Fruit fly (Drosophila melanogaster) whole organism, embryonic: ENCODE measurements around the gene SP555.

Experiments used
- CG10274 ChIP-seq: fragments of 200-800 bp; sonication (Bioruptor generic); optimal IDR thresholded peaks from 3 replicates; lab custom pipeline; 2017; ENCODE audit warnings: missing biosample characterization, mild to moderate bottlenecking, missing genetic modification characterization
- CG11696 ChIP-seq: fragments of 200-800 bp; sonication (Bioruptor generic); IDR thresholded peaks from 2 replicates; pipeline ENCODE4 v1.3.6; 2022; ENCODE audit warnings: missing biosample characterization, missing genetic modification characterization
- CG12391 ChIP-seq: fragments of 200-800 bp; sonication (Bioruptor generic); optimal IDR thresholded peaks from 3 replicates; lab custom pipeline; 2018; ENCODE audit warnings: missing biosample characterization, mild to moderate bottlenecking, missing genetic modification characterization, moderate library complexity
- CG14860 ChIP-seq: fragments of 200-800 bp; sonication (Bioruptor generic); IDR thresholded peaks from 3 replicates; pipeline ENCODE4 v1.3.6; 2022; ENCODE audit warnings: missing biosample characterization, missing genetic modification characterization; ENCODE audit not compliant: partially characterized antibody
- CG15514 ChIP-seq: fragments of 200-800 bp; sonication (Bioruptor generic); optimal IDR thresholded peaks from 3 replicates; lab custom pipeline; 2017; ENCODE audit warnings: missing biosample characterization, missing genetic modification characterization, mild to moderate bottlenecking, moderate library complexity, missing genetic modification reagents
- CG1832 ChIP-seq: fragments of 200-800 bp; sonication (Bioruptor generic); optimal IDR thresholded peaks from 2 replicates; lab custom pipeline; 2017; ENCODE audit warnings: missing biosample characterization, mild to moderate bottlenecking, missing genetic modification characterization, inconsistent platforms
- CG18764 ChIP-seq: fragments of 200-800 bp; sonication (Bioruptor generic); optimal IDR thresholded peaks from 3 replicates; lab custom pipeline; 2016; ENCODE audit warnings: missing biosample characterization, missing genetic modification characterization
- CG34376 ChIP-seq: fragments of 200-800 bp; sonication (Bioruptor generic); optimal IDR thresholded peaks from 2 replicates; lab custom pipeline; 2018; ENCODE audit warnings: missing biosample characterization, mild to moderate bottlenecking, missing genetic modification characterization
- CG3995 ChIP-seq: fragments of 200-800 bp; sonication (Bioruptor generic); optimal IDR thresholded peaks from 3 replicates; lab custom pipeline; 2016; ENCODE audit warnings: missing biosample characterization, missing genetic modification characterization
- CG42726 ChIP-seq: fragments of 200-800 bp; sonication (Bioruptor generic); IDR thresholded peaks from 2 replicates; pipeline ENCODE4 v1.3.6; 2022; ENCODE audit warnings: missing biosample characterization, missing genetic modification characterization; ENCODE audit not compliant: partially characterized antibody
- CG4404 ChIP-seq: fragments of 200-800 bp; sonication (Bioruptor generic); IDR thresholded peaks from 2 replicates; pipeline ENCODE4 v1.3.6; 2022; ENCODE audit warnings: missing biosample characterization, missing genetic modification characterization
- CG7556 ChIP-seq: fragments of 200-800 bp; sonication (Bioruptor generic); optimal IDR thresholded peaks from 2 replicates; lab custom pipeline; 2017; ENCODE audit warnings: missing biosample characterization, mild to moderate bottlenecking, missing genetic modification characterization
- CG7987 ChIP-seq: fragments of 200-800 bp; sonication (Bioruptor generic); optimal IDR thresholded peaks from 2 replicates; lab custom pipeline; 2018; ENCODE audit warnings: missing biosample characterization, mild to moderate bottlenecking, missing genetic modification characterization, moderate library complexity
- CG9215 ChIP-seq: fragments of 200-800 bp; sonication (Bioruptor generic); IDR thresholded peaks from 2 replicates; pipeline ENCODE4 v1.3.6; 2022; ENCODE audit warnings: missing biosample characterization, missing genetic modification characterization
- CG9609 ChIP-seq: fragments of 200-800 bp; sonication (Bioruptor generic); optimal IDR thresholded peaks from 3 replicates; lab custom pipeline; 2016; ENCODE audit warnings: missing biosample characterization, missing genetic modification characterization
- CG9727 ChIP-seq: fragments of 200-800 bp; sonication (Bioruptor generic); optimal IDR thresholded peaks from 3 replicates; lab custom pipeline; 2017; ENCODE audit warnings: missing biosample characterization, mild to moderate bottlenecking, missing genetic modification characterization
- D ChIP-seq, 2 experiments: fragments of 200-800 bp in 1 of 2; fragments of >200 bp in 1 of 2; sonication (Bioruptor generic) in 1 of 2; optimal IDR thresholded peaks; 2 replicates in 1 of 2; 3 replicates in 1 of 2; lab custom pipeline; 2017; ENCODE audit warnings: mild to moderate bottlenecking in 1 of 2, missing biosample characterization in 1 of 2, missing genetic modification characterization in 1 of 2, missing genetic modification reagents in 1 of 2
- Dip2 ChIP-seq: fragments of 200-800 bp; sonication (Bioruptor generic); IDR thresholded peaks from 2 replicates; pipeline ENCODE4 v1.3.6; 2022; ENCODE audit warnings: missing biosample characterization, missing genetic modification characterization
- Doc2 ChIP-seq: fragments of 200-800 bp; sonication (Bioruptor generic); IDR thresholded peaks from 2 replicates; pipeline ENCODE4 v1.3.6; 2022; ENCODE audit warnings: missing biosample characterization, missing genetic modification characterization
- Eip74EF ChIP-seq, 2 experiments: fragments of 200-800 bp in 1 of 2; fragments of >200 bp in 1 of 2; sonication (Bioruptor generic) in 1 of 2; optimal IDR thresholded peaks; 2 replicates each; lab custom pipeline; 2017 to 2019; ENCODE audit warnings: missing biosample characterization in 2 of 2, missing genetic modification characterization in 2 of 2, mild to moderate bottlenecking in 1 of 2, moderate library complexity in 1 of 2
- Elba2 ChIP-seq: fragments of 200-800 bp; sonication (Bioruptor generic); optimal IDR thresholded peaks from 3 replicates; lab custom pipeline; 2016; ENCODE audit warnings: missing biosample characterization, missing genetic modification characterization
- HLH54F ChIP-seq: fragments of 200-800 bp; sonication (Bioruptor generic); optimal IDR thresholded peaks from 3 replicates; lab custom pipeline; 2016; ENCODE audit warnings: missing biosample characterization, missing genetic modification characterization
- Hey ChIP-seq: fragments of 200-800 bp; sonication (Bioruptor generic); optimal IDR thresholded peaks from 3 replicates; lab custom pipeline; 2018; ENCODE audit warnings: missing biosample characterization, mild to moderate bottlenecking, missing genetic modification characterization
- Poxn ChIP-seq: fragments of 200-800 bp; sonication (Bioruptor generic); IDR thresholded peaks from 2 replicates; pipeline ENCODE4 v1.3.6; 2022; ENCODE audit warnings: missing biosample characterization, missing genetic modification characterization
- Ptx1 ChIP-seq: fragments of 200-800 bp; sonication (Bioruptor generic); IDR thresholded peaks from 2 replicates; pipeline ENCODE4 v1.3.6; 2022; ENCODE audit warnings: missing biosample characterization, missing genetic modification characterization
- Sry-β ChIP-seq: fragments of 200-800 bp; sonication (Bioruptor generic); optimal IDR thresholded peaks from 2 replicates; lab custom pipeline; 2018; ENCODE audit warnings: missing biosample characterization, mild to moderate bottlenecking, missing genetic modification characterization, moderate library complexity
- cas ChIP-seq: fragments of 200-800 bp; sonication (Bioruptor generic); IDR thresholded peaks from 2 replicates; pipeline ENCODE4 v1.3.6; 2022; ENCODE audit warnings: missing biosample characterization, missing genetic modification characterization
- chif ChIP-seq, 2 experiments: fragments of 200-800 bp; sonication (Bioruptor generic); optimal IDR thresholded peaks; 3 replicates each; lab custom pipeline; 2016; ENCODE audit warnings: missing biosample characterization in 2 of 2, missing genetic modification characterization in 2 of 2
- dmrt11E ChIP-seq: fragments of 200-800 bp; sonication (Bioruptor generic); optimal IDR thresholded peaks from 3 replicates; lab custom pipeline; 2018; ENCODE audit warnings: missing biosample characterization, mild to moderate bottlenecking, missing genetic modification characterization, moderate library complexity
- fd102C ChIP-seq: fragments of 200-800 bp; sonication (Bioruptor generic); optimal IDR thresholded peaks from 2 replicates; lab custom pipeline; 2018; ENCODE audit warnings: missing biosample characterization, mild to moderate bottlenecking, missing genetic modification characterization, moderate library complexity
- fd64A ChIP-seq: fragments of 200-800 bp; sonication (Bioruptor generic); optimal IDR thresholded peaks from 3 replicates; lab custom pipeline; 2018; ENCODE audit warnings: missing biosample characterization, mild to moderate bottlenecking, missing genetic modification characterization
- fd96Cb ChIP-seq: fragments of 200-800 bp; sonication (Bioruptor generic); optimal IDR thresholded peaks from 2 replicates; lab custom pipeline; 2018; ENCODE audit warnings: missing biosample characterization, mild to moderate bottlenecking, missing genetic modification characterization, moderate library complexity
- grau ChIP-seq: fragments of 200-800 bp; optimal IDR thresholded peaks from 3 replicates; lab custom pipeline; 2019; ENCODE audit warnings: missing biosample characterization, mild to moderate bottlenecking, missing genetic modification characterization, moderate library complexity
- gro ChIP-seq: fragments of 200-800 bp; sonication (Bioruptor generic); optimal IDR thresholded peaks from 2 replicates; lab custom pipeline; 2016; ENCODE audit warnings: missing biosample characterization, missing genetic modification characterization
- inv ChIP-seq: fragments of 200-800 bp; sonication (Bioruptor generic); IDR thresholded peaks from 2 replicates; pipeline ENCODE4 v1.3.6; 2022; ENCODE audit warnings: missing biosample characterization, missing genetic modification characterization; ENCODE audit not compliant: partially characterized antibody
- nerfin-1 ChIP-seq: fragments of 200-800 bp; sonication (Bioruptor generic); optimal IDR thresholded peaks from 3 replicates; lab custom pipeline; 2019; ENCODE audit warnings: missing biosample characterization, mild to moderate bottlenecking, missing genetic modification characterization, moderate library complexity
- nom ChIP-seq: fragments of 200-800 bp; sonication (Bioruptor generic); optimal IDR thresholded peaks from 2 replicates; lab custom pipeline; 2017; ENCODE audit warnings: missing biosample characterization, missing genetic modification characterization, mild to moderate bottlenecking, moderate library complexity, missing genetic modification reagents
- pan ChIP-seq, 4 experiments: fragments of >200 bp in 3 of 4; fragments of 200-800 bp in 1 of 4; sonication (Bioruptor generic) in 1 of 4; optimal IDR thresholded peaks in 3 of 4; IDR thresholded peaks in 1 of 4; 2 replicates each; pipeline versions ENCODE4 v1.3.6 to Lab custom; 2017 to 2022; ENCODE audit warnings: missing biosample characterization in 2 of 4, missing genetic modification characterization in 2 of 4, mixed read lengths in 1 of 4
- pho ChIP-seq: fragments of 200-800 bp; sonication (Bioruptor generic); optimal IDR thresholded peaks from 2 replicates; lab custom pipeline; 2016; ENCODE audit warnings: missing biosample characterization, missing genetic modification characterization
- pita ChIP-seq: fragments of 200-800 bp; sonication (Bioruptor generic); optimal IDR thresholded peaks from 2 replicates; lab custom pipeline; 2017; ENCODE audit warnings: missing biosample characterization, mild to moderate bottlenecking, missing genetic modification characterization
- pum ChIP-seq: fragments of 200-800 bp; sonication (Bioruptor generic); optimal IDR thresholded peaks from 2 replicates; lab custom pipeline; 2016; ENCODE audit warnings: missing biosample characterization, missing genetic modification characterization
- pzg ChIP-seq: fragments of 200-800 bp; sonication (Bioruptor generic); optimal IDR thresholded peaks from 3 replicates; lab custom pipeline; 2018; ENCODE audit warnings: missing biosample characterization, mild to moderate bottlenecking, missing genetic modification characterization, moderate library complexity
- sens-2 ChIP-seq: fragments of 200-800 bp; sonication (Bioruptor generic); IDR thresholded peaks from 2 replicates; pipeline ENCODE4 v1.3.6; 2022; ENCODE audit warnings: missing biosample characterization, missing genetic modification characterization
- ssp ChIP-seq: fragments of 200-800 bp; sonication (Bioruptor generic); IDR thresholded peaks from 2 replicates; pipeline ENCODE4 v1.3.6; 2022; ENCODE audit warnings: missing biosample characterization, missing genetic modification characterization
- tin ChIP-seq: fragments of 200-800 bp; sonication (Bioruptor generic); optimal IDR thresholded peaks from 3 replicates; lab custom pipeline; 2016; ENCODE audit warnings: missing biosample characterization, missing genetic modification characterization
- ttk ChIP-seq: fragments of 200-800 bp; sonication (Bioruptor generic); IDR thresholded peaks from 2 replicates; pipeline ENCODE4 v2.1.2; 2022; ENCODE audit warnings: missing biosample characterization, missing genetic modification characterization
- unc-4 ChIP-seq: fragments of 200-800 bp; sonication (Bioruptor generic); IDR thresholded peaks from 2 replicates; pipeline ENCODE4 v1.3.6; 2022; ENCODE audit warnings: missing biosample characterization, missing genetic modification characterization; ENCODE audit not compliant: partially characterized antibody
- usp ChIP-seq: fragments of >200 bp; optimal IDR thresholded peaks from 2 replicates; lab custom pipeline; 2017; ENCODE audit warnings: missing biosample characterization, missing genetic modification characterization

The SP555 gene

dm6 chr2L:4999389-5000032 is 38.0 kb upstream of the SP555 start (continued):
- TF ChIP-seq D (optimal IDR thresholded peaks at IDR 0.05; lab: Kevin White, UChicago): no peak
- TF ChIP-seq D (GFP tag; optimal IDR thresholded peaks at IDR 0.05; lab: Kevin White, UChicago): peak; percentile 41
- peak; percentile 76 for TF ChIP-seq fd96Cb
- no peak for TF ChIP-seq usp (GFP tag; lab: Kevin White, UChicago)
- no peak for TF ChIP-seq unc-4
- TF ChIP-seq fd102C (GFP tag; lab: Kevin White, UChicago): no peak
- TF ChIP-seq CG4404 (GFP tag; lab: Robert Waterston, UW): peak; percentile 78
- TF ChIP-seq CG7987 (GFP tag; lab: Kevin White, UChicago): no peak
- TF ChIP-seq CG9609 (GFP tag; lab: Kevin White, UChicago): peak; percentile 28
- peak; percentile 27 for TF ChIP-seq CG7556 (GFP tag; lab: Kevin White, UChicago)
- TF ChIP-seq inv: no peak
- TF ChIP-seq Poxn (GFP tag; lab: Robert Waterston, UW): no peak
- TF ChIP-seq CG14860: no peak
- TF ChIP-seq ttk (GFP tag; lab: Robert Waterston, UW): peak; percentile 72; the same call in 1 of the 2 replicates
- no peak for TF ChIP-seq Elba2 (GFP tag; lab: Kevin White, UChicago)
- no peak for TF ChIP-seq Doc2 (GFP tag; lab: Robert Waterston, UW)
- TF ChIP-seq pho: peak; percentile 2
- no peak for TF ChIP-seq Sry-β (GFP tag; lab: Kevin White, UChicago)
- TF ChIP-seq nerfin-1 (tag; lab: Kevin White, UChicago): peak; percentile 4
- peak; percentile 69 for TF ChIP-seq tin (GFP tag; lab: Kevin White, UChicago)
- TF ChIP-seq CG12391: peak; percentile 60
- TF ChIP-seq grau: peak; percentile 95
- TF ChIP-seq Eip74EF (GFP tag; optimal IDR thresholded peaks at IDR 0.05; lab: Kevin White, UChicago): no peak
- no peak for TF ChIP-seq pan (optimal IDR thresholded peaks at IDR 0.05; lab: Kevin White, UChicago)
- peak in 1 of 2 experiments; percentile 73 for TF ChIP-seq pan (GFP tag; optimal IDR thresholded peaks at IDR 0.05 in 1 of 2, IDR thresholded peaks at IDR 0.05 in 1 of 2)
- TF ChIP-seq pum (GFP tag; lab: Kevin White, UChicago): peak; percentile 43
- TF ChIP-seq CG18764 (GFP tag; lab: Kevin White, UChicago): peak; percentile 42
- TF ChIP-seq cas (GFP tag; lab: Robert Waterston, UW): no peak
- peak; percentile 38; the same call in 1 of the 2 replicates for TF ChIP-seq sens-2 (GFP tag; lab: Robert Waterston, UW)
- peak; percentile 28 for TF ChIP-seq CG10274
- TF ChIP-seq CG3995 (GFP tag; lab: Kevin White, UChicago): peak; percentile 40
- TF ChIP-seq pzg: no peak
- no peak for TF ChIP-seq nom (GFP tag; lab: Kevin White, UChicago)
- TF ChIP-seq chif (GFP tag; optimal IDR thresholded peaks at IDR 0.05; lab: Kevin White, UChicago): peak; percentile 50 to 67
- peak; percentile 76 for TF ChIP-seq Ptx1 (GFP tag; lab: Robert Waterston, UW)
- no peak for TF ChIP-seq pita (GFP tag; lab: Kevin White, UChicago)
- TF ChIP-seq ssp (GFP tag; lab: Robert Waterston, UW): peak; percentile 44; the same call in 1 of the 2 replicates
- peak; percentile 25 for TF ChIP-seq CG15514 (GFP tag; lab: Kevin White, UChicago)
- TF ChIP-seq Dip2 (GFP tag; lab: Robert Waterston, UW): no peak
- peak; percentile 55; the same call in 1 of the 2 replicates for TF ChIP-seq CG9215
- TF ChIP-seq gro (GFP tag; lab: Kevin White, UChicago): peak; percentile 21
- TF ChIP-seq CG1832: no peak
- peak; percentile 64 for TF ChIP-seq HLH54F (GFP tag; lab: Kevin White, UChicago)
- TF ChIP-seq CG9727 (GFP tag; lab: Kevin White, UChicago): peak; percentile 67
- peak; percentile 4 for TF ChIP-seq Hey (tag; lab: Kevin White, UChicago)
- TF ChIP-seq CG42726 (GFP tag; lab: Robert Waterston, UW): no peak
- peak; percentile 66 for TF ChIP-seq dmrt11E (tag; lab: Kevin White, UChicago)
- TF ChIP-seq fd64A (GFP tag; lab: Kevin White, UChicago): peak; percentile 2
- TF ChIP-seq CG34376 (GFP tag; lab: Kevin White, UChicago): peak; percentile 42
- TF ChIP-seq CG11696 (GFP tag; lab: Robert Waterston, UW): no peak; the same call in 1 of the 2 replicates
